Worm (Caenorhabditis elegans) whole organism, L4 larva: ENCODE data around the gene ndx-3.

Source experiments
- F37D6.2 ChIP-seq: sonication (generic microtip); optimal IDR thresholded peaks from 2 replicates; lab custom pipeline; 2016; ENCODE audit warnings: mild to moderate bottlenecking, missing genetic modification characterization, missing compliant biosample characterization
- T20F7.1 ChIP-seq: fragments of 200-800 bp; sonication (Bioruptor generic); optimal IDR thresholded peaks from 2 replicates; lab custom pipeline; 2018; ENCODE audit warnings: mild to moderate bottlenecking, missing genetic modification characterization, missing compliant biosample characterization
- Y5F2A.4 ChIP-seq: fragments of 200-800 bp; sonication (Bioruptor generic); optimal IDR thresholded peaks from 2 replicates; lab custom pipeline; 2018; ENCODE audit warnings: mild to moderate bottlenecking, missing genetic modification characterization, missing compliant biosample characterization
- ZK546.5 ChIP-seq, 2 experiments: sonication (generic microtip); optimal IDR thresholded peaks; 2 replicates each; lab custom pipeline; 2017; ENCODE audit warnings: missing biosample characterization in 2 of 2, missing genetic modification characterization in 2 of 2
- aly-2 ChIP-seq: sonication (generic microtip); optimal IDR thresholded peaks from 2 replicates; lab custom pipeline; 2018; ENCODE audit warnings: missing biosample characterization, missing genetic modification characterization
- arid-1 ChIP-seq: fragments of 200-800 bp; sonication (Bioruptor generic); conservative IDR thresholded peaks from 2 replicates; pipeline ENCODE4 v1.3.6; 2022; ENCODE audit warnings: missing genetic modification reagents, missing genetic modification characterization, missing compliant biosample characterization
- ceh-20 ChIP-seq: fragments of 200-800 bp; sonication (Bioruptor generic); IDR thresholded peaks from 2 replicates; pipeline ENCODE4 v1.3.6; 2022; ENCODE audit warnings: missing genetic modification reagents, missing genetic modification characterization, missing compliant biosample characterization
- ceh-32 ChIP-seq: sonication (generic microtip); optimal IDR thresholded peaks from 2 replicates; lab custom pipeline; 2016; ENCODE audit warnings: mild to moderate bottlenecking, missing genetic modification characterization, missing compliant biosample characterization; ENCODE audit not compliant: poor library complexity
- daf-16 ChIP-seq, 3 experiments: sonication (generic microtip); optimal IDR thresholded peaks; 2 replicates each; lab custom pipeline; 2016 to 2017; ENCODE audit warnings: missing genetic modification characterization in 3 of 3, missing genetic modification reagents in 3 of 3, mild to moderate bottlenecking in 2 of 3, missing compliant biosample characterization in 2 of 3, missing biosample characterization in 1 of 3, moderate library complexity in 1 of 3
- dmd-6 ChIP-seq: fragments of 200-800 bp; sonication (Bioruptor generic); IDR thresholded peaks from 2 replicates; pipeline ENCODE4 v1.3.6; 2022; ENCODE audit warnings: missing genetic modification reagents, missing genetic modification characterization, missing compliant biosample characterization
- dmd-8 ChIP-seq: fragments of 200-800 bp; sonication (Bioruptor generic); IDR thresholded peaks from 2 replicates; pipeline ENCODE4 v1.3.6; 2022; ENCODE audit warnings: missing genetic modification characterization, missing compliant biosample characterization
- dpl-1 ChIP-seq: fragments of 150-350 bp; optimal IDR thresholded peaks from 2 replicates; lab custom pipeline; 2014; ENCODE audit warnings: missing biosample characterization, missing genetic modification reagents, missing genetic modification characterization
- dve-1 ChIP-seq: sonication (generic microtip); optimal IDR thresholded peaks from 2 replicates; lab custom pipeline; 2017; ENCODE audit warnings: antibody characterized with exemption, mild to moderate bottlenecking, missing genetic modification characterization, missing compliant biosample characterization; ENCODE audit not compliant: insufficient read depth
- gei-8 ChIP-seq: fragments of 200-800 bp; sonication (Bioruptor generic); optimal IDR thresholded peaks from 2 replicates; lab custom pipeline; 2018; ENCODE audit warnings: mild to moderate bottlenecking, missing genetic modification characterization, missing compliant biosample characterization
- hif-1 ChIP-seq, 2 experiments: sonication (generic microtip); optimal IDR thresholded peaks; 2 replicates each; lab custom pipeline; 2016 to 2017; ENCODE audit warnings: missing compliant biosample characterization in 2 of 2, missing genetic modification characterization in 2 of 2, missing genetic modification reagents in 2 of 2, missing genotype in 2 of 2, mild to moderate bottlenecking in 1 of 2
- hlh-11 ChIP-seq: fragments of 200-800 bp; sonication (Bioruptor generic); optimal IDR thresholded peaks from 2 replicates; lab custom pipeline; 2018; ENCODE audit warnings: mild to moderate bottlenecking, missing genetic modification characterization, missing compliant biosample characterization
- hlh-30 ChIP-seq: sonication (generic microtip); optimal IDR thresholded peaks from 2 replicates; lab custom pipeline; 2017; ENCODE audit warnings: antibody characterized with exemption, mild to moderate bottlenecking, missing genetic modification characterization, missing compliant biosample characterization; ENCODE audit not compliant: insufficient read depth
- jun-1 ChIP-seq: fragments of 150-350 bp; optimal IDR thresholded peaks from 2 replicates; lab custom pipeline; 2014; ENCODE audit warnings: missing biosample characterization, missing genetic modification reagents, missing genetic modification characterization
- lin-1 ChIP-seq: fragments of 200-800 bp; sonication (Bioruptor generic); IDR thresholded peaks from 2 replicates; pipeline ENCODE4 v1.3.6; 2022; ENCODE audit warnings: missing genetic modification reagents, missing genetic modification characterization, missing compliant biosample characterization
- lin-38 ChIP-seq: fragments of 200-800 bp; sonication (Bioruptor generic); IDR thresholded peaks from 2 replicates; pipeline ENCODE4 v1.3.6; 2022; ENCODE audit warnings: missing genetic modification reagents, missing genetic modification characterization, missing compliant biosample characterization
- lir-3 ChIP-seq: sonication (generic microtip); optimal IDR thresholded peaks from 2 replicates; lab custom pipeline; 2016; ENCODE audit warnings: mild to moderate bottlenecking, missing genetic modification characterization, missing compliant biosample characterization
- mep-1 ChIP-seq: fragments of 150-350 bp; sonication (generic microtip); optimal IDR thresholded peaks from 3 replicates; lab custom pipeline; 2014; ENCODE audit warnings: missing biosample characterization, missing genetic modification characterization
- mes-2 ChIP-seq: sonication (generic microtip); optimal IDR thresholded peaks from 2 replicates; lab custom pipeline; 2016; ENCODE audit warnings: missing genotype, mild to moderate bottlenecking, missing genetic modification characterization, missing compliant biosample characterization; ENCODE audit not compliant: poor library complexity, severe bottlenecking
- mxl-3 ChIP-seq: fragments of 200-800 bp; sonication (Bioruptor generic); optimal IDR thresholded peaks from 2 replicates; lab custom pipeline; 2018; ENCODE audit warnings: mild to moderate bottlenecking, missing genetic modification characterization, missing compliant biosample characterization
- nhr-102 ChIP-seq: sonication (generic microtip); optimal IDR thresholded peaks from 2 replicates; lab custom pipeline; 2016; ENCODE audit warnings: mild to moderate bottlenecking, missing genetic modification characterization, moderate library complexity, missing compliant biosample characterization
- nhr-237 ChIP-seq: sonication (generic microtip); optimal IDR thresholded peaks from 2 replicates; lab custom pipeline; 2017; ENCODE audit warnings: missing biosample characterization, missing genetic modification characterization
- nhr-28 ChIP-seq: fragments of 150-350 bp; optimal IDR thresholded peaks from 2 replicates; lab custom pipeline; 2014; ENCODE audit warnings: missing biosample characterization, missing genetic modification characterization
- nhr-77 ChIP-seq: fragments of 150-350 bp; optimal IDR thresholded peaks from 2 replicates; lab custom pipeline; 2014; ENCODE audit warnings: missing biosample characterization, missing genetic modification characterization
- pha-4 ChIP-seq, 2 experiments: fragments of 150-350 bp in 1 of 2; fragments of 200-800 bp in 1 of 2; sonication (Bioruptor generic) in 1 of 2; IDR thresholded peaks in 1 of 2; optimal IDR thresholded peaks in 1 of 2; 2 replicates each; pipeline versions ENCODE4 v1.3.6 to Lab custom; 2014 to 2022; ENCODE audit warnings: missing genetic modification characterization in 2 of 2, missing genetic modification reagents in 2 of 2, missing biosample characterization in 1 of 2, missing compliant biosample characterization in 1 of 2
- pqm-1 ChIP-seq: sonication (generic microtip); optimal IDR thresholded peaks from 2 replicates; lab custom pipeline; 2017; ENCODE audit warnings: missing biosample characterization, missing genetic modification characterization
- rbr-2 ChIP-seq: sonication (generic microtip); optimal IDR thresholded peaks from 2 replicates; lab custom pipeline; 2016; ENCODE audit warnings: missing genotype, missing genetic modification characterization, missing compliant biosample characterization
- snpc-1.2 ChIP-seq: fragments of 200-800 bp; sonication (Bioruptor generic); IDR thresholded peaks from 2 replicates; pipeline ENCODE4 v1.3.6; 2022; ENCODE audit warnings: missing genetic modification reagents, missing genetic modification characterization, missing compliant biosample characterization
- snpc-4 ChIP-seq: fragments of 150-350 bp; optimal IDR thresholded peaks from 2 replicates; lab custom pipeline; 2014; ENCODE audit warnings: missing biosample characterization, missing genetic modification characterization
- unc-39 ChIP-seq: sonication (generic microtip); optimal IDR thresholded peaks from 2 replicates; lab custom pipeline; 2017; ENCODE audit warnings: missing biosample characterization, missing genetic modification characterization
- zip-2 ChIP-seq: fragments of 150-350 bp; optimal IDR thresholded peaks from 2 replicates; lab custom pipeline; 2014; ENCODE audit warnings: missing biosample characterization, missing genetic modification characterization
- ztf-11 ChIP-seq: fragments of 150-350 bp; optimal IDR thresholded peaks from 2 replicates; lab custom pipeline; 2014; ENCODE audit warnings: missing biosample characterization, missing genetic modification characterization
- ztf-7 ChIP-seq: fragments of 150-350 bp; optimal IDR thresholded peaks from 2 replicates; lab custom pipeline; 2014; ENCODE audit warnings: missing biosample characterization, missing genetic modification characterization

Gene ndx-3

ce11 chrII:4942397-4942796, 11.0 kb upstream of the ndx-3 start (continued):
- TF ChIP-seq gei-8 (GFP tag; lab: Kevin White, UChicago), result peak; percentile 56
- TF ChIP-seq jun-1, result peak; percentile 6
- TF ChIP-seq snpc-4 (tag; lab: Kevin White, UChicago), result no peak
- no peak for TF ChIP-seq ceh-32 (tag; lab: Kevin White, UChicago)
- TF ChIP-seq nhr-28 (tag; lab: Kevin White, UChicago), result no peak
- TF ChIP-seq mep-1, result peak; percentile 27
- TF ChIP-seq unc-39 (tag; lab: Kevin White, UChicago), result no peak
- no peak for TF ChIP-seq F37D6.2 (tag; lab: Kevin White, UChicago)
- TF ChIP-seq ZK546.5 (tag; optimal IDR thresholded peaks at IDR 0.05; lab: Kevin White, UChicago), result no peak
- peak; percentile 42 for TF ChIP-seq rbr-2
- no peak for TF ChIP-seq lir-3 (tag; lab: Kevin White, UChicago)
- TF ChIP-seq arid-1 (GFP tag; lab: Robert Waterston, UW), result peak; percentile 84
- no peak for TF ChIP-seq nhr-237 (tag; lab: Kevin White, UChicago)
- TF ChIP-seq mes-2, result peak; percentile 79
- peak; percentile 81 for TF ChIP-seq pha-4 (GFP tag; IDR thresholded peaks at IDR 0.05; lab: Robert Waterston, UW)
- TF ChIP-seq pha-4 (tag; optimal IDR thresholded peaks at IDR 0.05; lab: Kevin White, UChicago), result no peak
- peak; percentile 53 for TF ChIP-seq aly-2
- TF ChIP-seq zip-2, result no peak
- peak; percentile 58 for TF ChIP-seq Y5F2A.4 (GFP tag; lab: Kevin White, UChicago)
- TF ChIP-seq nhr-77 (tag; lab: Kevin White, UChicago), result no peak
- no peak for TF ChIP-seq ztf-11 (tag; lab: Kevin White, UChicago)
- peak; percentile 0 for TF ChIP-seq nhr-102 (tag; lab: Kevin White, UChicago)
- TF ChIP-seq, all 104 proteins: peak for 57

DNA sequence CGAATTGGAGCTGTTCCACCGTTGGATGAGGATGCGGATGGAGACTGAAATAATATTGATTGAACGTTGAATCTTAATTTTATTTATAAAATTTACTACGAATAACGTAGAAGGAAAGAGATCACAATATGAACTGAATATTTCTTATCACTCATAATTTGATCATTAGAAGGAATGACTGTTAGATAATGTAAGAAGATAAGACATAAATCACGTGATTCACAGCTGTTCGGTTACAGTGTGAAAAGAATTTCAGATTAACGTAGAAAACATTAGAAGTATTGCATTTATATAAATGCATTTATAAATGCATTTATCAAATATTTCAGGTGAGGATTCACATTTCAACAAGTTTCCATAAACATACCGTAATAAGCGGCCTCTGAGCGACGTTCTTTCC, 10.6 kb upstream of the ndx-3 start:
- peak; percentile 27 for TF ChIP-seq nhr-77 (tag; lab: Kevin White, UChicago)
- peak; percentile 73 for TF ChIP-seq pqm-1 (tag; lab: Kevin White, UChicago)
- peak; percentile 56 for TF ChIP-seq hlh-30 (tag; lab: Kevin White, UChicago)
- no peak for TF ChIP-seq mxl-3 (GFP tag; lab: Kevin White, UChicago)
- TF ChIP-seq dmd-8 (GFP tag; lab: Robert Waterston, UW), result no peak
- TF ChIP-seq T20F7.1 (GFP tag; lab: Kevin White, UChicago), result peak; percentile 12
- TF ChIP-seq daf-16 (GFP tag; optimal IDR thresholded peaks at IDR 0.05; lab: Kevin White, UChicago), result no peak
- TF ChIP-seq daf-16 (tag; optimal IDR thresholded peaks at IDR 0.05; lab: Kevin White, UChicago), result peak; percentile 9
- TF ChIP-seq dve-1 (tag; lab: Kevin White, UChicago), result peak; percentile 84
- TF ChIP-seq hlh-11 (tag; lab: Kevin White, UChicago), result peak; percentile 82
- TF ChIP-seq snpc-1.2, result no peak
- peak; percentile 27 for TF ChIP-seq ztf-7 (tag; lab: Kevin White, UChicago)
- peak; percentile 79 for TF ChIP-seq dmd-6 (GFP tag; lab: Robert Waterston, UW)
- peak; percentile 57 for TF ChIP-seq nhr-28 (tag; lab: Kevin White, UChicago)
- no peak for TF ChIP-seq dpl-1 (GFP tag; lab: Kevin White, UChicago)
- TF ChIP-seq ceh-20 (GFP tag; lab: Robert Waterston, UW), result no peak
- TF ChIP-seq lin-1, result 0 out of 2 replicates have a peak, but pooled peaks have one; percentile 28

- TF ChIP-seq T20F7.1 (GFP tag; lab: Kevin White, UChicago) (peak; percentile 31), hif-1 (tag; optimal IDR thresholded peaks at IDR 0.05; lab: Kevin White, UChicago) (no peak), lin-38 (GFP tag; lab: Robert Waterston, UW) (peak; percentile 18; the same call in 1 of the 2 replicates)
Observed at ce11 chrII:4943849-4944248, 9.5 kb upstream of the ndx-3 start, which contains the start of gene mdt-4. Gene mdt-4, minus strand, starts transcription at chrII:4943949.
